Worm (Caenorhabditis elegans) whole organism, mixed stage, embryonic: ENCODE measurements around the gene F09F9.5.

ENCODE experiments used
- blmp-1 ChIP-seq: fragments of 150-350 bp; optimal IDR thresholded peaks from 2 replicates; lab custom pipeline; 2014; ENCODE audit warnings: missing biosample characterization, missing genetic modification characterization
- ceh-43 ChIP-seq: fragments of 200-800 bp; sonication (Bioruptor generic); optimal IDR thresholded peaks from 2 replicates; lab custom pipeline; 2018; ENCODE audit warnings: mild to moderate bottlenecking, missing genetic modification characterization, moderate library complexity, missing compliant biosample characterization
- cnd-1 ChIP-seq: fragments of 200-800 bp; sonication (Bioruptor generic); optimal IDR thresholded peaks from 2 replicates; lab custom pipeline; 2018; ENCODE audit warnings: mild to moderate bottlenecking, missing genetic modification characterization, missing compliant biosample characterization
- lin-13 ChIP-seq: fragments of 150-350 bp; optimal IDR thresholded peaks from 2 replicates; lab custom pipeline; 2014; ENCODE audit warnings: missing biosample characterization, missing genetic modification characterization
- mep-1 ChIP-seq: fragments of 150-350 bp; optimal IDR thresholded peaks from 2 replicates; lab custom pipeline; 2017; ENCODE audit warnings: missing biosample characterization, missing genetic modification reagents, missing genetic modification characterization, inconsistent platforms
- nhr-237 ChIP-seq: fragments of 150-350 bp; optimal IDR thresholded peaks from 2 replicates; lab custom pipeline; 2014; ENCODE audit warnings: missing biosample characterization, missing genetic modification characterization
- nhr-76 ChIP-seq: sonication (generic microtip); optimal IDR thresholded peaks from 2 replicates; lab custom pipeline; 2017; ENCODE audit warnings: missing biosample characterization, missing genetic modification characterization
- pha-4 ChIP-seq: fragments of 150-350 bp; optimal IDR thresholded peaks from 2 replicates; lab custom pipeline; 2018; ENCODE audit warnings: missing biosample characterization, missing genetic modification reagents, missing genetic modification characterization
- sem-2 ChIP-seq: fragments of 200-800 bp; sonication (Bioruptor generic); optimal IDR thresholded peaks from 2 replicates; lab custom pipeline; 2018; ENCODE audit warnings: mild to moderate bottlenecking, missing genetic modification characterization, missing compliant biosample characterization
- snpc-4 ChIP-seq: fragments of 150-350 bp; optimal IDR thresholded peaks from 2 replicates; lab custom pipeline; 2014; ENCODE audit warnings: missing biosample characterization, missing genetic modification characterization
- unc-62 ChIP-seq: fragments of 150-350 bp; optimal IDR thresholded peaks from 2 replicates; lab custom pipeline; 2014; ENCODE audit warnings: missing biosample characterization, missing genetic modification reagents, missing genetic modification characterization
- ztf-11 ChIP-seq: fragments of 150-350 bp; optimal IDR thresholded peaks from 2 replicates; lab custom pipeline; 2014; ENCODE audit warnings: missing biosample characterization, missing genetic modification characterization

- TF ChIP-seq pha-4 (tag; lab: Kevin White, UChicago) (no peak), blmp-1 (tag; lab: Kevin White, UChicago) (no peak), sem-2 (GFP tag; lab: Kevin White, UChicago) (no peak), nhr-237 (tag; lab: Kevin White, UChicago) (no peak), mep-1 (no peak), nhr-76 (tag; lab: Kevin White, UChicago) (no peak), cnd-1 (tag; lab: Kevin White, UChicago) (no peak), ceh-43 (GFP tag; lab: Kevin White, UChicago) (no peak), unc-62 (GFP tag; lab: Kevin White, UChicago) (peak; percentile 90), ztf-11 (tag; lab: Kevin White, UChicago) (no peak), snpc-4 (tag; lab: Kevin White, UChicago) (no peak), lin-13 (no peak)
These were observed 49.5 kb upstream of the F09F9.5 start for ce11 chrX:4068180-4068579.
